Worm (Caenorhabditis elegans) whole organism, young adult: Measurements from ENCODE around the gene Y66H1A.8.

Source experiments
- ama-1 ChIP-seq, 3 experiments: fragments of 150-350 bp in 1 of 3; sonication (generic microtip) in 2 of 3; optimal IDR thresholded peaks; 2 replicates each; lab custom pipeline; 2014 to 2018; ENCODE audit warnings: missing biosample characterization in 2 of 3, missing genetic modification characterization in 2 of 3, missing genetic modification reagents in 2 of 3
- aptf-3 ChIP-seq: fragments of 200-800 bp; sonication (Bioruptor generic); IDR thresholded peaks from 2 replicates; pipeline ENCODE4 v1.3.6; 2022; ENCODE audit warnings: missing genetic modification characterization, missing compliant biosample characterization
- cebp-1 ChIP-seq, 2 experiments: fragments of 200-800 bp in 1 of 2; sonication (Bioruptor generic) in 1 of 2; sonication (generic microtip) in 1 of 2; IDR thresholded peaks in 1 of 2; optimal IDR thresholded peaks in 1 of 2; 2 replicates each; pipeline versions ENCODE4 v1.3.6 to Lab custom; 2017 to 2022; ENCODE audit warnings: missing compliant biosample characterization in 2 of 2, missing genetic modification characterization in 2 of 2, mild to moderate bottlenecking in 1 of 2, missing genetic modification reagents in 1 of 2, moderate library complexity in 1 of 2
- snpc-4 ChIP-seq, 5 experiments: fragments of 150-350 bp in 1 of 5; sonication (generic microtip) in 4 of 5; optimal IDR thresholded peaks; 2 replicates each; lab custom pipeline; 2014 to 2018; ENCODE audit warnings: missing genetic modification characterization in 5 of 5, missing biosample characterization in 3 of 5, antibody characterized with exemption in 2 of 5, mild to moderate bottlenecking in 2 of 5, missing compliant biosample characterization in 2 of 5, missing genotype in 2 of 5, moderate library complexity in 2 of 5, missing genetic modification reagents in 1 of 5

DNA sequence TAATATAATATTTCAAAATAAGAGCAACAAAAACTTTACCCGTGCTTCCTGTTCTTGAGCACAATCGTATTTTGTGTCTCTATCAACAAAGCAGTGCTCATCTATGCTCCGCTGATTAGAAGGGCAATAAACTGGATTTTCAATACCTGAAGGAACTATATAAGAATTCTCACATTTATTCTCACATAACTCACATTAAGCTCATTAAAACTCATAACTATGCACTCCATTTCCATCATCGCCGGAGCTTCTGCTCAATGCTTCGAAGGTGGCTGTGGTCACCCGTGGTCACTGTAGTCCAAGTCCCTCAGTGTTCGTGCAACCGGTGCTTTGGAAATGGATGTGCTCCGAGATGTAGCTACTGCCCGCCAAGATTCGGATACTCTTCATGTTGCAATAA is at the start of gene Y66H1A.8, which contains the start of gene M04G7.5:
- TF ChIP-seq ama-1 (optimal IDR thresholded peaks at IDR 0.05; lab: Kevin White, UChicago) (no peak), ama-1 (GFP tag; optimal IDR thresholded peaks at IDR 0.05; lab: Kevin White, UChicago) (no peak), aptf-3 (no peak), cebp-1 (GFP tag; IDR thresholded peaks at IDR 0.05; lab: Robert Waterston, UW) (no peak), cebp-1 (tag; optimal IDR thresholded peaks at IDR 0.05; lab: Kevin White, UChicago) (no peak), snpc-4 (GFP tag; optimal IDR thresholded peaks at IDR 0.05; lab: Kevin White, UChicago) (no peak), snpc-4 (tag; optimal IDR thresholded peaks at IDR 0.05; lab: Kevin White, UChicago) (no peak)
